Fruit fly (Drosophila melanogaster) whole organism, prepupa: ENCODE results near the gene Met75Cb.
A peak's percentile ranks its signal among the peaks of the same experiment; 100 is the strongest.

Source experiments
- Blimp-1 ChIP-seq: fragments of 200-800 bp; sonication (Bioruptor generic); optimal IDR thresholded peaks from 3 replicates; lab custom pipeline; 2017; ENCODE audit warnings: missing biosample characterization, missing genetic modification characterization, mild to moderate bottlenecking, moderate library complexity, missing genetic modification reagents
- CG10631 ChIP-seq: fragments of 200-800 bp; sonication (Bioruptor generic); optimal IDR thresholded peaks from 2 replicates; lab custom pipeline; 2016; ENCODE audit warnings: missing biosample characterization, missing genetic modification characterization
- CG10669 ChIP-seq: fragments of 200-800 bp; sonication (Bioruptor generic); optimal IDR thresholded peaks from 3 replicates; lab custom pipeline; 2018; ENCODE audit warnings: missing biosample characterization, mild to moderate bottlenecking, missing genetic modification characterization, moderate library complexity
- CG11762 ChIP-seq: fragments of 200-800 bp; sonication (Bioruptor generic); optimal IDR thresholded peaks from 3 replicates; lab custom pipeline; 2016; ENCODE audit warnings: missing biosample characterization, missing genetic modification characterization; ENCODE audit not compliant: insufficient read depth
- CG11902 ChIP-seq: fragments of 200-800 bp; sonication (Bioruptor generic); optimal IDR thresholded peaks from 3 replicates; lab custom pipeline; 2016; ENCODE audit warnings: missing biosample characterization, missing genetic modification characterization
- CG1621 ChIP-seq: fragments of 200-800 bp; sonication (Bioruptor generic); optimal IDR thresholded peaks from 3 replicates; lab custom pipeline; 2018; ENCODE audit warnings: missing biosample characterization, mild to moderate bottlenecking, missing genetic modification characterization
- CG16779 ChIP-seq: fragments of 200-800 bp; sonication (Bioruptor generic); optimal IDR thresholded peaks from 3 replicates; lab custom pipeline; 2017; ENCODE audit warnings: missing biosample characterization, mild to moderate bottlenecking, missing genetic modification characterization
- CG3032 ChIP-seq: fragments of 200-800 bp; optimal IDR thresholded peaks from 2 replicates; lab custom pipeline; 2019; ENCODE audit warnings: missing biosample characterization, mild to moderate bottlenecking, missing genetic modification characterization, moderate library complexity
- CG32006 ChIP-seq: fragments of 200-800 bp; sonication (Bioruptor generic); optimal IDR thresholded peaks from 3 replicates; lab custom pipeline; 2017; ENCODE audit warnings: missing biosample characterization, mild to moderate bottlenecking, missing genetic modification characterization
- CG34406 ChIP-seq: fragments of 200-800 bp; sonication (Bioruptor generic); optimal IDR thresholded peaks from 3 replicates; lab custom pipeline; 2016; ENCODE audit warnings: missing biosample characterization, missing genetic modification characterization
- CG3919 ChIP-seq: fragments of 200-800 bp; sonication (Bioruptor generic); optimal IDR thresholded peaks from 3 replicates; lab custom pipeline; 2016; ENCODE audit warnings: missing biosample characterization, missing genetic modification characterization
- CG4318 ChIP-seq: fragments of 200-800 bp; sonication (Bioruptor generic); optimal IDR thresholded peaks from 3 replicates; lab custom pipeline; 2017; ENCODE audit warnings: missing biosample characterization, mild to moderate bottlenecking, missing genetic modification characterization
- CG6276 ChIP-seq: fragments of 200-800 bp; sonication (Bioruptor generic); optimal IDR thresholded peaks from 2 replicates; lab custom pipeline; 2017; ENCODE audit warnings: missing biosample characterization, mild to moderate bottlenecking, missing genetic modification characterization
- CG6792 ChIP-seq: fragments of 200-800 bp; sonication (Bioruptor generic); optimal IDR thresholded peaks from 3 replicates; lab custom pipeline; 2016; ENCODE audit warnings: missing biosample characterization, missing genetic modification characterization
- CG6854 ChIP-seq: fragments of 200-800 bp; sonication (Bioruptor generic); optimal IDR thresholded peaks from 2 replicates; lab custom pipeline; 2017; ENCODE audit warnings: missing biosample characterization, mild to moderate bottlenecking, missing genetic modification characterization
- CG7368 ChIP-seq: fragments of 200-800 bp; sonication (Bioruptor generic); optimal IDR thresholded peaks from 3 replicates; lab custom pipeline; 2016; ENCODE audit warnings: missing biosample characterization, missing genetic modification characterization
- CG8119 ChIP-seq: fragments of 200-800 bp; sonication (Bioruptor generic); IDR thresholded peaks from 3 replicates; pipeline ENCODE4 v1.3.6; 2022; ENCODE audit warnings: missing biosample characterization, missing genetic modification characterization
- CG8319 ChIP-seq: fragments of 200-800 bp; sonication (Bioruptor generic); optimal IDR thresholded peaks from 3 replicates; lab custom pipeline; 2016; ENCODE audit warnings: missing biosample characterization, missing genetic modification characterization
- CG8632 ChIP-seq: fragments of 200-800 bp; sonication (Bioruptor generic); optimal IDR thresholded peaks from 3 replicates; lab custom pipeline; 2016; ENCODE audit warnings: missing biosample characterization, missing genetic modification characterization
- Eip78C ChIP-seq: fragments of 200-800 bp; sonication (Bioruptor generic); peaks from one replicate; lab custom pipeline; 2016; ENCODE audit warnings: missing biosample characterization, missing genetic modification characterization
- Eip93F ChIP-seq: fragments of 200-800 bp; sonication (Bioruptor generic); optimal IDR thresholded peaks from 2 replicates; lab custom pipeline; 2016; ENCODE audit warnings: missing biosample characterization, mild to moderate bottlenecking, missing genetic modification characterization
- Ets21C ChIP-seq: fragments of 200-800 bp; sonication (Bioruptor generic); optimal IDR thresholded peaks from 3 replicates; lab custom pipeline; 2016; ENCODE audit warnings: missing biosample characterization, missing genetic modification characterization
- Ets96B ChIP-seq: fragments of 200-800 bp; optimal IDR thresholded peaks from 2 replicates; lab custom pipeline; 2019; ENCODE audit warnings: missing biosample characterization, mild to moderate bottlenecking, missing genetic modification characterization, moderate library complexity
- Gug ChIP-seq: fragments of 200-800 bp; sonication (Bioruptor generic); IDR thresholded peaks from 2 replicates; pipeline ENCODE4 v1.3.6; 2022; ENCODE audit warnings: missing biosample characterization, missing genetic modification characterization
- Hr39 ChIP-seq: fragments of 200-800 bp; sonication (Bioruptor generic); optimal IDR thresholded peaks from 2 replicates; lab custom pipeline; 2016; ENCODE audit warnings: missing biosample characterization, missing genetic modification characterization
- Met ChIP-seq: fragments of 200-800 bp; sonication (Bioruptor generic); optimal IDR thresholded peaks from 3 replicates; lab custom pipeline; 2016; ENCODE audit warnings: missing biosample characterization, missing genetic modification characterization
- OdsH ChIP-seq: fragments of 200-800 bp; sonication (Bioruptor generic); optimal IDR thresholded peaks from 3 replicates; lab custom pipeline; 2016; ENCODE audit warnings: missing biosample characterization, missing genetic modification characterization
- Smox ChIP-seq: fragments of 200-800 bp; sonication (Bioruptor generic); optimal IDR thresholded peaks from 3 replicates; lab custom pipeline; 2016; ENCODE audit warnings: missing biosample characterization, missing genetic modification characterization
- Sox102F ChIP-seq: fragments of 200-800 bp; sonication (Bioruptor generic); optimal IDR thresholded peaks from 2 replicates; lab custom pipeline; 2016; ENCODE audit warnings: missing biosample characterization, mild to moderate bottlenecking, missing genetic modification characterization
- achi ChIP-seq: fragments of 200-800 bp; sonication (Bioruptor generic); optimal IDR thresholded peaks from 3 replicates; lab custom pipeline; 2016; ENCODE audit warnings: missing biosample characterization, missing genetic modification characterization
- acj6 ChIP-seq: fragments of 200-800 bp; sonication (Bioruptor generic); optimal IDR thresholded peaks from 3 replicates; lab custom pipeline; 2016; ENCODE audit warnings: missing biosample characterization, missing genetic modification characterization
- cyc ChIP-seq: fragments of 200-800 bp; sonication (Bioruptor generic); optimal IDR thresholded peaks from 3 replicates; lab custom pipeline; 2016; ENCODE audit warnings: missing biosample characterization, missing genetic modification characterization
- dac ChIP-seq: fragments of 200-800 bp; sonication (Bioruptor generic); optimal IDR thresholded peaks from 2 replicates; lab custom pipeline; 2017; ENCODE audit warnings: missing biosample characterization, mild to moderate bottlenecking, missing genetic modification characterization
- eg ChIP-seq: fragments of 200-800 bp; sonication (Bioruptor generic); IDR thresholded peaks from 3 replicates; pipeline ENCODE4 v1.3.6; 2022; ENCODE audit warnings: missing biosample characterization, missing genetic modification characterization
- esn ChIP-seq: fragments of 200-800 bp; sonication (Bioruptor generic); optimal IDR thresholded peaks from 2 replicates; lab custom pipeline; 2016; ENCODE audit warnings: missing biosample characterization, mild to moderate bottlenecking, missing genetic modification characterization, moderate library complexity
- fd85E ChIP-seq: fragments of 200-800 bp; sonication (Bioruptor generic); optimal IDR thresholded peaks from 3 replicates; lab custom pipeline; 2016; ENCODE audit warnings: missing biosample characterization, missing genetic modification characterization
- fkh ChIP-seq: fragments of 200-800 bp; sonication (Bioruptor generic); optimal IDR thresholded peaks from 3 replicates; lab custom pipeline; 2017; ENCODE audit warnings: missing biosample characterization, mild to moderate bottlenecking, missing genetic modification characterization, moderate library complexity
- lz ChIP-seq: fragments of 200-800 bp; sonication (Bioruptor generic); optimal IDR thresholded peaks from 3 replicates; lab custom pipeline; 2016; ENCODE audit warnings: missing biosample characterization, missing genetic modification characterization
- pdm3 ChIP-seq: fragments of 200-800 bp; sonication (Bioruptor generic); optimal IDR thresholded peaks from 3 replicates; lab custom pipeline; 2016; ENCODE audit warnings: missing biosample characterization, missing genetic modification characterization
- spab ChIP-seq: fragments of 200-800 bp; sonication (Bioruptor generic); optimal IDR thresholded peaks from 2 replicates; lab custom pipeline; 2017; ENCODE audit warnings: missing biosample characterization, mild to moderate bottlenecking, missing genetic modification characterization, missing genetic modification reagents
- svp ChIP-seq: fragments of 200-800 bp; sonication (Bioruptor generic); peaks from one replicate; lab custom pipeline; 2016; ENCODE audit warnings: missing biosample characterization, missing genetic modification characterization
- topi ChIP-seq: fragments of 200-800 bp; sonication (Bioruptor generic); optimal IDR thresholded peaks from 3 replicates; lab custom pipeline; 2016; ENCODE audit warnings: missing biosample characterization, missing genetic modification characterization
- vri ChIP-seq: fragments of 200-800 bp; sonication (Bioruptor generic); optimal IDR thresholded peaks from 3 replicates; lab custom pipeline; 2016; ENCODE audit warnings: missing biosample characterization, mild to moderate bottlenecking, missing genetic modification characterization

Met75Cb gene

DNA sequence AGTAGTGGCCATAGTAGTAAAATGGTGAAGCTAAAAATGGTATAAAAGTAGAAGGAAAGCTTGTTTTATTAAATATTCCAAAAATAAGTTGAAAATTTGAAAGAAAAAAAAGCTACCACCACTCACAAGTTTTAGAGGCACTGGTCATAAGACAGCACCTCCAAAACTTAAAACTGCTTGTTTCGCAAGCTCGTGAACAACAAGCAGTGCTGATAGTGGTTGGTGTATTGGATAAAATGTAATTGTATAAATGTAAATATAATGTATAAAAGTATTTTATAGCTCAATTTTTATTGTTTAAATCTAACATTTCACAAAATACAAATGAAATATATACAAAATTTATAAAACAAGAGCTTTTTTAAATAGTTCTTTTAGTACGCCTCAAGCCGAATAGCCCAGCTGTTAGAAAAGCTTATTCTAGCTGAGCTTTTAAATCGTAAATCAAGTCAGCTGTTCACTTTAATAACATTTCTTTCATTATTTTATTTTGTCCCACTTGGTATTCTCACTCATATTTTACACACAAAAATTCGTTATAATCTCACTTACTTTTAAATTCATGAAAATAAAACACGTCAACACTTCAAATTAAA is 9.0 kb downstream of the Met75Cb start:
- TF ChIP-seq CG4318 (no peak), CG32006 (GFP tag; lab: Kevin White, UChicago) (no peak), CG16779 (tag; lab: Kevin White, UChicago) (no peak), fd85E (GFP tag; lab: Kevin White, UChicago) (no peak), topi (GFP tag; lab: Kevin White, UChicago) (no peak), spab (GFP tag; lab: Kevin White, UChicago) (no peak), Gug (GFP tag; lab: Robert Waterston, UW) (no peak), CG6854 (GFP tag; lab: Kevin White, UChicago) (no peak)

DNA sequence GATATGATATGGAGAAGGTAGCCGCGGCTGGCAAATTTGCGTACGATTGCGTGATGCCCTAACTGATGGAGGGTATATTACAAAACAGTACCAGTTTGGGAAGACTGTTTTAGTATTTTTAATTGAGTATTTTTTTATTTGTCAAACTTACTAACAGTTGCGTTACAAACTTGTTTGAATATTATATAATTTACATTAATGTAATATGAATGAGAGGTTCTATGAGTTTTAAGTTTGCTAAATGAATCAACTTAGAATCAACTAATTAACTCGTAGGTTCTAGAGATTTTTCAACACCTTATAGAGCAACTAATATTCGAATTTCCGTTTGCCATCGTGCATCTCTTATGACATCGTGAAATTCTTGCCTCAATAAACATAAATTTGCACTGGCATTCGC is 19.7 kb downstream of the Met75Cb start:
- TF ChIP-seq Gug (GFP tag; lab: Robert Waterston, UW): no peak
- TF ChIP-seq CG7368 (GFP tag; lab: Kevin White, UChicago): no peak
- no peak for TF ChIP-seq CG10669
- TF ChIP-seq, all 60 proteins: peak for 0

DNA sequence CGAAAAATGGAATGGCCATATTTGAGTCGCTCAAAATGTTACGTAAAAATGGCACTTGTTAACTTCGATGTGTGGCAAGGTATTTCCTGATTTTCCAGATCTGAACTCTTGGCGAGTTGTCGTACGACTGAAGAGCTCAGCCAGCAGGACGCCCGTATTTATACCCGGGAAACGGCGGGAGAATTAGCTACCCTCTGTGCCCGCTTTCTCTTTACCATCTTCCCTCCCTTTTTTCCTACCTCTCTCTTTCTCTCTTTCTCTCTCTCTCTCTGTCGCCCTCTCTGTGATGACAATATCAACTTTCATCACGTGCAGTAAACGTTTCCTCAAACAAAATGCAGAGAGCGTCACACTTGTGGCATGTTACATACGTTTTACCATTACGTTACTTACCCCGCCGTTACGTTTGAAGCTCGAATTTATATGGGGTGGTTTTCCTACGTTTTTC is 29.6 kb downstream of the Met75Cb start, which contains the start of gene skl:
TSS of gene skl (minus strand) at position 134 of the 448 bp plus-strand sequence.
- TF ChIP-seq eg (GFP tag; lab: Robert Waterston, UW) (no peak), fkh (GFP tag; lab: Kevin White, UChicago) (peak; percentile 19), achi (GFP tag; lab: Kevin White, UChicago) (no peak), CG10631 (GFP tag; lab: Kevin White, UChicago) (no peak), CG7368 (GFP tag; lab: Kevin White, UChicago) (no peak), CG3032 (tag; lab: Kevin White, UChicago) (no peak), cyc (GFP tag; lab: Kevin White, UChicago) (no peak), CG10669 (no peak), CG6792 (GFP tag; lab: Kevin White, UChicago) (no peak), CG3919 (GFP tag; lab: Kevin White, UChicago) (no peak), lz (no peak), svp (GFP tag; lab: Kevin White, UChicago) (peak; percentile 41)

DNA sequence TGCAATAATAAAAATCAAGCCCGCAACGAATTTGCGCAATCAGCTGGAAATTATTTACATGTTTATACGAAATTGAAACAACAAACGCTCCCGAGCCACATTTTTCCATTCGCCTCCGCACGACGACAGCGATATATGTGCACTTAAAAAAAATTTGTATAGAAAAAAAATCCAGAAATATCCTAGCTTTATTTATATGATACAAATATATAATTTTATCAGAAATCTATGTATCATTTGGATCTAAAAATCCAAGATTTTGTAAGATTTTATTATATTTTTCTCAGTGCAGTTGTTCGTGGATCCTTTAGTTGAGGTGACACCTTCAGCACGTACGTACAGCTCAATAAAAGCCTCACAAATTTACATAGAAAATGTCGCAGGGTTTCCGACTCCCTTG is 38.8 kb downstream of the Met75Cb start:
- peak; percentile 24 for TF ChIP-seq esn (GFP tag; lab: Kevin White, UChicago)
- TF ChIP-seq svp (GFP tag; lab: Kevin White, UChicago): peak; percentile 28
- TF ChIP-seq Hr39: no peak
- TF ChIP-seq Smox (GFP tag; lab: Kevin White, UChicago): peak; percentile 5
- TF ChIP-seq OdsH: peak; percentile 18
- no peak for TF ChIP-seq CG3919 (GFP tag; lab: Kevin White, UChicago)

DNA sequence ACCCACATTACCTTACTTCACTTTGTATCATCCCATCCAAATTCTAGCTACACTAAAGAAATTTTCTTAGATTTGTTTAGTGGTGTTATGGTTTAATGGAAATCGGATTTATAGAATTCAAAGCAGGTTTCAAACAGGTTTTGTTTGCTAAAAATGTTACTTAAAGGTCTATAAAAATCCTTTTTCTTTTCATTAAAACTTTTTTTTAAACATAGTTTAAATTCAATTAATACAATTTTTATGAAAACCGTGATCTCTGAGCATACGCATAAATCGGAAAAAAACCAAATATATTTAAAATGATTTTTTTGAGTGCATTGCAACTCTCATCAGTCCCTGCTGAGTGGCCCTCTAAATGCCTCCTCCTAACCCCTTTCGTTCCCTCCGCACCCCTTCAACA is 44.1 kb downstream of the Met75Cb start:
- TF ChIP-seq vri (GFP tag; lab: Kevin White, UChicago): no peak
- no peak for TF ChIP-seq CG11902 (GFP tag; lab: Kevin White, UChicago)
- no peak for TF ChIP-seq CG8119 (GFP tag; lab: Robert Waterston, UW)
- TF ChIP-seq Eip93F (GFP tag; lab: Kevin White, UChicago): no peak
- TF ChIP-seq Sox102F (GFP tag; lab: Kevin White, UChicago): no peak
- no peak for TF ChIP-seq fd85E (GFP tag; lab: Kevin White, UChicago)
- TF ChIP-seq Blimp-1 (GFP tag; lab: Kevin White, UChicago): no peak
- TF ChIP-seq pdm3: peak; percentile 4
- TF ChIP-seq Smox (GFP tag; lab: Kevin White, UChicago): peak; percentile 14
- no peak for TF ChIP-seq CG8319 (GFP tag; lab: Kevin White, UChicago)
- TF ChIP-seq CG1621 (tag; lab: Kevin White, UChicago): no peak
- peak; percentile 24 for TF ChIP-seq Ets96B (tag; lab: Kevin White, UChicago)
- no peak for TF ChIP-seq dac (GFP tag; lab: Kevin White, UChicago)
- TF ChIP-seq CG34406: no peak
- TF ChIP-seq CG6276: no peak
- peak; percentile 1 for TF ChIP-seq esn (GFP tag; lab: Kevin White, UChicago)
- no peak for TF ChIP-seq Ets21C
- peak; percentile 5 for TF ChIP-seq topi (GFP tag; lab: Kevin White, UChicago)
- TF ChIP-seq CG11762 (GFP tag; lab: Kevin White, UChicago): no peak
- TF ChIP-seq CG3919 (GFP tag; lab: Kevin White, UChicago): peak; percentile 16
- TF ChIP-seq CG8632 (GFP tag; lab: Kevin White, UChicago): no peak
- peak; percentile 55 for TF ChIP-seq Eip78C (GFP tag; lab: Kevin White, UChicago)
- peak; percentile 50 for TF ChIP-seq svp (GFP tag; lab: Kevin White, UChicago)
- no peak for TF ChIP-seq CG3032 (tag; lab: Kevin White, UChicago)
- no peak for TF ChIP-seq acj6 (GFP tag; lab: Kevin White, UChicago)
- TF ChIP-seq cyc (GFP tag; lab: Kevin White, UChicago): no peak
- peak; percentile 13 for TF ChIP-seq CG32006 (GFP tag; lab: Kevin White, UChicago)
- TF ChIP-seq Met (GFP tag; lab: Kevin White, UChicago): peak; percentile 11
